Worm (Caenorhabditis elegans) whole organism, L4 larva: ENCODE measurements around the gene W08E12.7.
A peak's percentile ranks its signal among the peaks of the same experiment; 100 is the strongest.

Source experiments
- F10B5.3 ChIP-seq: sonication (generic microtip); optimal IDR thresholded peaks from 2 replicates; lab custom pipeline; 2016; ENCODE audit warnings: mild to moderate bottlenecking, missing genetic modification characterization, missing compliant biosample characterization
- F26F4.8 ChIP-seq: fragments of 200-800 bp; sonication (Bioruptor generic); conservative IDR thresholded peaks from 2 replicates; pipeline ENCODE4 v1.3.6; 2022; ENCODE audit warnings: missing genetic modification characterization, missing compliant biosample characterization
- F44E2.7 ChIP-seq: fragments of 200-800 bp; sonication (Bioruptor generic); IDR thresholded peaks from 2 replicates; pipeline ENCODE4 v2.1.2; 2022; ENCODE audit warnings: missing genetic modification characterization, missing compliant biosample characterization
- F49E8.2 ChIP-seq: sonication (generic microtip); optimal IDR thresholded peaks from 2 replicates; lab custom pipeline; 2016; ENCODE audit warnings: missing compliant biosample characterization, mild to moderate bottlenecking, missing genetic modification characterization, borderline replicate concordance
- R02D3.7 ChIP-seq: fragments of 150-350 bp; sonication (generic microtip); optimal IDR thresholded peaks from 3 replicates; lab custom pipeline; 2014; ENCODE audit warnings: missing biosample characterization, missing genetic modification characterization
- T20F7.1 ChIP-seq: fragments of 200-800 bp; sonication (Bioruptor generic); optimal IDR thresholded peaks from 2 replicates; lab custom pipeline; 2018; ENCODE audit warnings: mild to moderate bottlenecking, missing genetic modification characterization, missing compliant biosample characterization
- T26A8.4 ChIP-seq: fragments of 200-800 bp; sonication (Bioruptor generic); IDR thresholded peaks from 2 replicates; pipeline ENCODE4 v1.3.6; 2022; ENCODE audit warnings: missing genetic modification characterization, missing compliant biosample characterization
- Y75B8A.6 ChIP-seq: fragments of 200-800 bp; sonication (Bioruptor generic); IDR thresholded peaks from 2 replicates; pipeline ENCODE4 v1.3.6; 2022; ENCODE audit warnings: missing genetic modification reagents, missing genetic modification characterization, missing compliant biosample characterization
- ZK337.2 ChIP-seq: fragments of 200-800 bp; sonication (Bioruptor generic); IDR thresholded peaks from 2 replicates; pipeline ENCODE4 v1.3.6; 2022; ENCODE audit warnings: missing genetic modification reagents, missing genetic modification characterization, missing compliant biosample characterization
- ama-1 ChIP-seq: fragments of 150-350 bp; optimal IDR thresholded peaks from 2 replicates; lab custom pipeline; 2014; ENCODE audit warnings: inconsistent platforms, mixed read lengths
- arid-1 ChIP-seq: fragments of 200-800 bp; sonication (Bioruptor generic); conservative IDR thresholded peaks from 2 replicates; pipeline ENCODE4 v1.3.6; 2022; ENCODE audit warnings: missing genetic modification reagents, missing genetic modification characterization, missing compliant biosample characterization
- attf-4 ChIP-seq: sonication (generic microtip); optimal IDR thresholded peaks from 3 replicates; lab custom pipeline; 2017; ENCODE audit warnings: missing biosample characterization, missing genetic modification characterization
- ceh-20 ChIP-seq: fragments of 200-800 bp; sonication (Bioruptor generic); IDR thresholded peaks from 2 replicates; pipeline ENCODE4 v1.3.6; 2022; ENCODE audit warnings: missing genetic modification reagents, missing genetic modification characterization, missing compliant biosample characterization
- ceh-82 ChIP-seq: sonication (generic microtip); optimal IDR thresholded peaks from 2 replicates; lab custom pipeline; 2017; ENCODE audit warnings: missing biosample characterization, missing genetic modification characterization
- ces-1 ChIP-seq: fragments of 150-350 bp; sonication (generic microtip); optimal IDR thresholded peaks from 4 replicates; lab custom pipeline; 2014; ENCODE audit warnings: missing biosample characterization, missing genetic modification reagents, missing genetic modification characterization
- cey-2 ChIP-seq: sonication (generic microtip); optimal IDR thresholded peaks from 3 replicates; lab custom pipeline; 2017; ENCODE audit warnings: missing genetic modification characterization, mild to moderate bottlenecking, missing compliant biosample characterization, antibody characterized with exemption, borderline replicate concordance; ENCODE audit not compliant: insufficient read depth
- daf-19 ChIP-seq: fragments of 200-800 bp; sonication (Bioruptor generic); conservative IDR thresholded peaks from 2 replicates; pipeline ENCODE4 v1.3.6; 2022; ENCODE audit warnings: missing genetic modification characterization, missing compliant biosample characterization
- dmd-6 ChIP-seq: fragments of 200-800 bp; sonication (Bioruptor generic); IDR thresholded peaks from 2 replicates; pipeline ENCODE4 v1.3.6; 2022; ENCODE audit warnings: missing genetic modification reagents, missing genetic modification characterization, missing compliant biosample characterization
- dmd-8 ChIP-seq: fragments of 200-800 bp; sonication (Bioruptor generic); IDR thresholded peaks from 2 replicates; pipeline ENCODE4 v1.3.6; 2022; ENCODE audit warnings: missing genetic modification characterization, missing compliant biosample characterization
- dpl-1 ChIP-seq: fragments of 150-350 bp; optimal IDR thresholded peaks from 2 replicates; lab custom pipeline; 2014; ENCODE audit warnings: missing biosample characterization, missing genetic modification reagents, missing genetic modification characterization
- fkh-10 ChIP-seq: fragments of 150-350 bp; optimal IDR thresholded peaks from 2 replicates; lab custom pipeline; 2014; ENCODE audit warnings: missing biosample characterization, missing genetic modification reagents, missing genetic modification characterization
- fos-1 ChIP-seq: fragments of 150-350 bp; optimal IDR thresholded peaks from 2 replicates; lab custom pipeline; 2014; ENCODE audit warnings: missing biosample characterization, missing genetic modification characterization
- hif-1 ChIP-seq, 2 experiments: sonication (generic microtip); optimal IDR thresholded peaks; 2 replicates each; lab custom pipeline; 2016 to 2017; ENCODE audit warnings: missing compliant biosample characterization in 2 of 2, missing genetic modification characterization in 2 of 2, missing genetic modification reagents in 2 of 2, missing genotype in 2 of 2, mild to moderate bottlenecking in 1 of 2
- hlh-30 ChIP-seq: sonication (generic microtip); optimal IDR thresholded peaks from 2 replicates; lab custom pipeline; 2017; ENCODE audit warnings: antibody characterized with exemption, mild to moderate bottlenecking, missing genetic modification characterization, missing compliant biosample characterization; ENCODE audit not compliant: insufficient read depth
- hmg-1.1 ChIP-seq: fragments of 200-800 bp; sonication (Bioruptor generic); IDR thresholded peaks from 2 replicates; pipeline ENCODE4 v1.3.6; 2022; ENCODE audit warnings: missing genetic modification reagents, missing genetic modification characterization, missing compliant biosample characterization
- jun-1 ChIP-seq: fragments of 150-350 bp; optimal IDR thresholded peaks from 2 replicates; lab custom pipeline; 2014; ENCODE audit warnings: missing biosample characterization, missing genetic modification reagents, missing genetic modification characterization
- lin-29 ChIP-seq: fragments of 200-800 bp; sonication (Bioruptor generic); IDR thresholded peaks from 2 replicates; pipeline ENCODE4 v1.3.6; 2022; ENCODE audit warnings: missing genetic modification reagents, missing genetic modification characterization, missing compliant biosample characterization
- lin-38 ChIP-seq: fragments of 200-800 bp; sonication (Bioruptor generic); IDR thresholded peaks from 2 replicates; pipeline ENCODE4 v1.3.6; 2022; ENCODE audit warnings: missing genetic modification reagents, missing genetic modification characterization, missing compliant biosample characterization
- lin-39 ChIP-seq: fragments of 150-350 bp; optimal IDR thresholded peaks from 2 replicates; lab custom pipeline; 2014; ENCODE audit warnings: missing biosample characterization, missing genetic modification reagents, missing genetic modification characterization
- madf-9 ChIP-seq: fragments of 200-800 bp; sonication (Bioruptor generic); conservative IDR thresholded peaks from 2 replicates; pipeline ENCODE4 v1.3.6; 2022; ENCODE audit warnings: missing genetic modification reagents, missing genetic modification characterization, missing compliant biosample characterization
- mdl-1 ChIP-seq, 2 experiments: fragments of 150-350 bp in 1 of 2; sonication (generic microtip) in 1 of 2; optimal IDR thresholded peaks; 2 replicates each; lab custom pipeline; 2014 to 2017; ENCODE audit warnings: missing biosample characterization in 2 of 2, missing genetic modification characterization in 2 of 2
- mxl-2 ChIP-seq: fragments of 200-800 bp; sonication (Bioruptor generic); conservative IDR thresholded peaks from 2 replicates; pipeline ENCODE4 v1.3.6; 2022; ENCODE audit warnings: missing genetic modification reagents, missing genetic modification characterization, missing compliant biosample characterization
- nhr-111 ChIP-seq: fragments of 200-800 bp; sonication (Bioruptor generic); optimal IDR thresholded peaks from 2 replicates; lab custom pipeline; 2018; ENCODE audit warnings: mild to moderate bottlenecking, missing genetic modification characterization, missing compliant biosample characterization
- nhr-25 ChIP-seq: sonication (generic microtip); optimal IDR thresholded peaks from 2 replicates; lab custom pipeline; 2017; ENCODE audit warnings: missing genetic modification characterization, mild to moderate bottlenecking, missing compliant biosample characterization, antibody characterized with exemption, moderate library complexity, borderline replicate concordance; ENCODE audit not compliant: insufficient read depth
- nhr-41 ChIP-seq: fragments of 200-800 bp; sonication (Bioruptor generic); IDR thresholded peaks from 2 replicates; pipeline ENCODE4 v1.3.6; 2022; ENCODE audit warnings: missing genetic modification reagents, missing genetic modification characterization, missing compliant biosample characterization
- nhr-42 ChIP-seq: fragments of 200-800 bp; sonication (Bioruptor generic); IDR thresholded peaks from 2 replicates; pipeline ENCODE4 v1.3.6; 2022; ENCODE audit warnings: missing genetic modification characterization, missing compliant biosample characterization
- pha-4 ChIP-seq, 2 experiments: fragments of 150-350 bp in 1 of 2; fragments of 200-800 bp in 1 of 2; sonication (Bioruptor generic) in 1 of 2; IDR thresholded peaks in 1 of 2; optimal IDR thresholded peaks in 1 of 2; 2 replicates each; pipeline versions ENCODE4 v1.3.6 to Lab custom; 2014 to 2022; ENCODE audit warnings: missing genetic modification characterization in 2 of 2, missing genetic modification reagents in 2 of 2, missing biosample characterization in 1 of 2, missing compliant biosample characterization in 1 of 2
- php-3 ChIP-seq: fragments of 200-800 bp; sonication (Bioruptor generic); IDR thresholded peaks from 2 replicates; pipeline ENCODE4 v1.3.6; 2022; ENCODE audit warnings: missing genetic modification reagents, missing genetic modification characterization, missing compliant biosample characterization
- rbr-2 ChIP-seq: sonication (generic microtip); optimal IDR thresholded peaks from 2 replicates; lab custom pipeline; 2016; ENCODE audit warnings: missing genotype, missing genetic modification characterization, missing compliant biosample characterization
- saeg-2 ChIP-seq: fragments of 200-800 bp; sonication (Bioruptor generic); IDR thresholded peaks from 2 replicates; pipeline ENCODE4 v1.3.6; 2022; ENCODE audit warnings: missing genetic modification reagents, missing genetic modification characterization, missing compliant biosample characterization
- set-16 ChIP-seq: fragments of 200-800 bp; sonication (Bioruptor generic); IDR thresholded peaks from 2 replicates; pipeline ENCODE4 v1.3.6; 2022; ENCODE audit warnings: missing genetic modification reagents, missing genetic modification characterization, missing compliant biosample characterization
- snpc-1.2 ChIP-seq: fragments of 200-800 bp; sonication (Bioruptor generic); IDR thresholded peaks from 2 replicates; pipeline ENCODE4 v1.3.6; 2022; ENCODE audit warnings: missing genetic modification reagents, missing genetic modification characterization, missing compliant biosample characterization
- tag-97 ChIP-seq: fragments of 200-800 bp; sonication (Bioruptor generic); IDR thresholded peaks from 2 replicates; pipeline ENCODE4 v1.3.6; 2022; ENCODE audit warnings: missing genetic modification characterization, missing compliant biosample characterization
- unc-130 ChIP-seq: sonication (generic microtip); optimal IDR thresholded peaks from 2 replicates; lab custom pipeline; 2016; ENCODE audit warnings: missing genetic modification reagents, missing genetic modification characterization, missing compliant biosample characterization
- unc-39 ChIP-seq: sonication (generic microtip); optimal IDR thresholded peaks from 2 replicates; lab custom pipeline; 2017; ENCODE audit warnings: missing biosample characterization, missing genetic modification characterization
- zfp-2 ChIP-seq: sonication (generic microtip); optimal IDR thresholded peaks from 2 replicates; lab custom pipeline; 2016; ENCODE audit warnings: mild to moderate bottlenecking, missing genetic modification characterization, missing compliant biosample characterization
- zfp-3 ChIP-seq: fragments of 200-800 bp; sonication (Bioruptor generic); conservative IDR thresholded peaks from 2 replicates; pipeline ENCODE4 v1.3.6; 2022; ENCODE audit warnings: missing genetic modification reagents, missing genetic modification characterization, missing compliant biosample characterization
- zip-2 ChIP-seq: fragments of 150-350 bp; optimal IDR thresholded peaks from 2 replicates; lab custom pipeline; 2014; ENCODE audit warnings: missing biosample characterization, missing genetic modification characterization

W08E12.7 gene

ce11 chrIV:3294553-3295185 lies at the start of gene W08E12.7 (continued):
- TF ChIP-seq ceh-20 (GFP tag; lab: Robert Waterston, UW) = peak; percentile 69; the same call in 1 of the 2 replicates
- TF ChIP-seq lin-38 (GFP tag; lab: Robert Waterston, UW) = peak; percentile 100
- peak; percentile 87 for TF ChIP-seq hmg-1.1 (GFP tag; lab: Robert Waterston, UW)
- TF ChIP-seq mxl-2 (GFP tag; lab: Robert Waterston, UW) = 0 out of 2 replicates have a peak, but pooled peaks have one; percentile 48
- no peak for TF ChIP-seq tag-97 (GFP tag; lab: Robert Waterston, UW)
- 0 out of 2 replicates have a peak, but pooled peaks have one; percentile 36 for TF ChIP-seq snpc-1.2 (GFP tag; lab: Robert Waterston, UW)
- TF ChIP-seq unc-130 (GFP tag; lab: Kevin White, UChicago) = peak; percentile 96
- no peak for TF ChIP-seq lin-39 (tag; lab: Kevin White, UChicago)
- no peak for TF ChIP-seq dmd-8 (GFP tag; lab: Robert Waterston, UW)
- no peak for TF ChIP-seq nhr-111 (GFP tag; lab: Kevin White, UChicago)
- TF ChIP-seq ces-1 (GFP tag; lab: Kevin White, UChicago) = no peak
- TF ChIP-seq zip-2 (tag; lab: Kevin White, UChicago) = peak; percentile 39
- TF ChIP-seq lin-29 (GFP tag; lab: Robert Waterston, UW) = peak; percentile 71; the same call in 1 of the 2 replicates
- TF ChIP-seq nhr-42 (GFP tag; lab: Robert Waterston, UW) = peak; percentile 86; the same call in 1 of the 2 replicates
- TF ChIP-seq jun-1 (tag; lab: Kevin White, UChicago) = peak; percentile 66
- peak; percentile 38 for TF ChIP-seq F49E8.2 (tag; lab: Kevin White, UChicago)
- no peak for TF ChIP-seq cey-2 (tag; lab: Kevin White, UChicago)
- peak; percentile 87 for TF ChIP-seq zfp-3 (GFP tag; lab: Robert Waterston, UW)
- TF ChIP-seq dpl-1 (GFP tag; lab: Kevin White, UChicago) = peak; percentile 92
- no peak for TF ChIP-seq unc-39
- TF ChIP-seq php-3 (GFP tag; lab: Robert Waterston, UW) = 0 out of 2 replicates have a peak, but pooled peaks have one; percentile 20
- no peak for TF ChIP-seq T26A8.4 (GFP tag; lab: Robert Waterston, UW)
- no peak for TF ChIP-seq ZK337.2 (GFP tag; lab: Robert Waterston, UW)
- peak; percentile 77 for TF ChIP-seq fkh-10 (GFP tag; lab: Kevin White, UChicago)
- TF ChIP-seq nhr-25 (tag; lab: Kevin White, UChicago) = peak; percentile 64
- TF ChIP-seq daf-19 (GFP tag; lab: Robert Waterston, UW) = no peak
- TF ChIP-seq R02D3.7 (tag; lab: Kevin White, UChicago) = peak; percentile 53
- TF ChIP-seq hlh-30 (tag; lab: Kevin White, UChicago) = peak; percentile 97
- TF ChIP-seq ceh-82 (tag; lab: Kevin White, UChicago) = no peak
- no peak for TF ChIP-seq F26F4.8 (GFP tag; lab: Robert Waterston, UW)
- TF ChIP-seq mdl-1 (tag; optimal IDR thresholded peaks at IDR 0.05; lab: Kevin White, UChicago) = peak; percentile 58 to 94
- TF ChIP-seq F10B5.3 = no peak
- TF ChIP-seq Y75B8A.6 (GFP tag; lab: Robert Waterston, UW) = no peak
- TF ChIP-seq pha-4 (GFP tag; IDR thresholded peaks at IDR 0.05; lab: Robert Waterston, UW) = no peak
- TF ChIP-seq pha-4 (tag; optimal IDR thresholded peaks at IDR 0.05; lab: Kevin White, UChicago) = peak; percentile 99
- no peak for TF ChIP-seq set-16 (GFP tag; lab: Robert Waterston, UW)
- peak; percentile 74; the same call in 1 of the 2 replicates for TF ChIP-seq arid-1 (GFP tag; lab: Robert Waterston, UW)
- TF ChIP-seq nhr-41 (GFP tag; lab: Robert Waterston, UW) = no peak
- TF ChIP-seq attf-4 = no peak
- TF ChIP-seq zfp-2 (tag; lab: Kevin White, UChicago) = peak; percentile 77
- TF ChIP-seq saeg-2 (GFP tag; lab: Robert Waterston, UW) = no peak
- peak; percentile 27 to 87 for TF ChIP-seq hif-1 (tag; optimal IDR thresholded peaks at IDR 0.05; lab: Kevin White, UChicago)
- TF ChIP-seq F44E2.7 (GFP tag; lab: Robert Waterston, UW) = no peak
- TF ChIP-seq dmd-6 (GFP tag; lab: Robert Waterston, UW) = peak; percentile 84
- no peak for TF ChIP-seq fos-1 (tag; lab: Kevin White, UChicago)
- TF ChIP-seq T20F7.1 (GFP tag; lab: Kevin White, UChicago) = no peak
- peak; percentile 91 for TF ChIP-seq rbr-2
- TF ChIP-seq madf-9 (GFP tag; lab: Robert Waterston, UW) = peak; percentile 74; the same call in 1 of the 2 replicates
- peak; percentile 77 for TF ChIP-seq ama-1 (lab: Kevin White, UChicago)
